Worm (Caenorhabditis elegans) whole organism, early embryonic: Measurements from ENCODE around the gene ssq-3.

Experiments
- B0310.2 ChIP-seq: sonication (generic microtip); optimal IDR thresholded peaks from 2 replicates; lab custom pipeline; 2016; ENCODE audit warnings: mild to moderate bottlenecking, missing genetic modification characterization, missing compliant biosample characterization
- F13C5.2 ChIP-seq: sonication (generic microtip); optimal IDR thresholded peaks from 2 replicates; lab custom pipeline; 2017; ENCODE audit warnings: mild to moderate bottlenecking, missing genetic modification characterization, inconsistent platforms, missing compliant biosample characterization
- aly-1 ChIP-seq: sonication (generic microtip); optimal IDR thresholded peaks from 2 replicates; lab custom pipeline; 2016; ENCODE audit warnings: missing genetic modification characterization, missing compliant biosample characterization
- ama-1 ChIP-seq: fragments of 150-350 bp; optimal IDR thresholded peaks from 2 replicates; lab custom pipeline; 2014
- ceh-13 ChIP-seq: fragments of 200-800 bp; sonication (Bioruptor generic); optimal IDR thresholded peaks from 2 replicates; lab custom pipeline; 2018; ENCODE audit warnings: mild to moderate bottlenecking, missing genetic modification characterization, missing compliant biosample characterization
- ceh-36 ChIP-seq: sonication (generic microtip); optimal IDR thresholded peaks from 2 replicates; lab custom pipeline; 2016; ENCODE audit warnings: missing genetic modification characterization, inconsistent platforms, missing compliant biosample characterization
- ets-7 ChIP-seq: sonication (generic microtip); optimal IDR thresholded peaks from 2 replicates; lab custom pipeline; 2016; ENCODE audit warnings: missing genotype, missing genetic modification characterization, missing compliant biosample characterization
- flt-1 ChIP-seq: fragments of 200-800 bp; sonication (Bioruptor generic); IDR thresholded peaks from 2 replicates; pipeline ENCODE4 v1.3.6; 2022; ENCODE audit warnings: missing genetic modification characterization, missing compliant biosample characterization
- hmbx-1 ChIP-seq: sonication (generic microtip); optimal IDR thresholded peaks from 2 replicates; lab custom pipeline; 2016; ENCODE audit warnings: mild to moderate bottlenecking, missing genetic modification characterization, missing compliant biosample characterization
- hmg-4 ChIP-seq: fragments of 200-800 bp; sonication (Bioruptor generic); optimal IDR thresholded peaks from 2 replicates; lab custom pipeline; 2018; ENCODE audit warnings: mild to moderate bottlenecking, missing genetic modification characterization, missing compliant biosample characterization
- hnd-1 ChIP-seq: sonication (generic microtip); optimal IDR thresholded peaks from 2 replicates; lab custom pipeline; 2016; ENCODE audit warnings: missing genetic modification characterization, missing compliant biosample characterization
- pes-1 ChIP-seq: fragments of 200-800 bp; sonication (Bioruptor generic); IDR thresholded peaks from 2 replicates; pipeline ENCODE4 v1.3.6; 2022; ENCODE audit warnings: missing genetic modification reagents, missing genetic modification characterization, missing compliant biosample characterization
- scrt-1 ChIP-seq: fragments of 200-800 bp; sonication (Bioruptor generic); IDR thresholded peaks from 2 replicates; pipeline ENCODE4 v1.3.6; 2022; ENCODE audit warnings: missing genetic modification characterization, missing compliant biosample characterization
- sea-1 ChIP-seq: fragments of 200-800 bp; sonication (Bioruptor generic); conservative IDR thresholded peaks from 2 replicates; pipeline ENCODE4 v1.3.6; 2022; ENCODE audit warnings: missing genetic modification characterization, missing compliant biosample characterization
- tbx-11 ChIP-seq: fragments of 200-800 bp; sonication (Bioruptor generic); IDR thresholded peaks from 2 replicates; pipeline ENCODE4 v1.3.6; 2022; ENCODE audit warnings: missing genetic modification characterization, missing compliant biosample characterization
- tbx-37 ChIP-seq: fragments of 200-800 bp; sonication (Bioruptor generic); conservative IDR thresholded peaks from 2 replicates; pipeline ENCODE4 v1.3.6; 2022; ENCODE audit warnings: missing genetic modification reagents, missing genetic modification characterization, missing compliant biosample characterization
- tra-4 ChIP-seq: sonication (generic microtip); optimal IDR thresholded peaks from 2 replicates; lab custom pipeline; 2017; ENCODE audit warnings: missing genetic modification characterization, missing compliant biosample characterization

ssq-3 gene

DNA sequence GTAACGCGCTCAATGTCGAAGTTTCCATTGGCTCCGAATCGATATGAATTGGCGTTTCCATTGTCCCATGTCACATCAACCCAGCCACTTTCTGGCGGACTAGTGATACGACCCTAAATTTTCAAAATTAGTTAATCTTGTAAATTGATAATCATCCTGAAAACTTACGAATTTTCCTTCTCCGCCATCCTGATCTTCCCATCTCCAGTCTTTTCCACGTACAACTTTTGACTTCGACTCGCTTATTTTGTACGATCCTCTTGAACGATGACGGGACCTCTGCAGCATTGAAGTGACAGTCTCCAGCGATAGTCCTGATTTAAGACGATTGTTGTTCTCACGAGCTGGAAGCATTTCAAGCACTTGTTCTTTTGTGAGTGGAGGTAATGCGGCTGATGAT lies 27.7 kb downstream of the ssq-3 start:
- no peak for TF ChIP-seq tbx-11 (GFP tag; lab: Robert Waterston, UW)
- no peak for TF ChIP-seq hnd-1 (tag; lab: Kevin White, UChicago)
- no peak for TF ChIP-seq sea-1 (GFP tag; lab: Robert Waterston, UW)
- no peak for TF ChIP-seq ama-1 (lab: Kevin White, UChicago)
- TF ChIP-seq ceh-13 = no peak

DNA sequence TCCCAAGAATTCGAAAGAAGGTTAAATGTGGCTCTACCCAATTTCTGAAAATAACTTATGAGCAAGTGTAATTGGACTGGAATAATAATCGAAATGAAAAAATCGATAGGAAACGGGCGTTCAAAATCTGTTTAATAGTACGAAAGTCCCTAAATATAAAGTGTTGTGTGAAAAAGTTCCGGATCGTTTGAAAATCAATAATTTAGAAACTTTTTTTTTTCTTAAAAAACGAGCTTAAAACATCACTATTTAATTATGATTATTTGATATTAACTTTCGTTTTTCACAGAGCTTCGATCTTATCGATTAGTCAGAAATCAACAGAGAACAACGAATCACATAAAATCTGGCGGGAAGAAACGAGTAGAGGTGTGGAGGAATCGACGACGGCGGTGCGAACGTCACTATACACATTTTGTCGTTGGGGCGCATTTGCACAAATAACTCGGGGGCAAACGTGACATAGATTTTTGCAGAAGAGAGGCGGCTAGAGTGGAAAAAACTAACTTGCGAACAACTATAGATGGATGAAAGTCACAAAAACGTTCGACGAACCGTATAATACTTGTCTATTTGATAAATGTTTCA lies 33.4 kb downstream of the ssq-3 start, which contains the start of gene hecd-1:
Gene hecd-1 (minus strand): TSS at position 51 of the 588 bp plus-strand sequence.
- TF ChIP-seq aly-1 (tag; lab: Kevin White, UChicago) (no peak), hmg-4 (GFP tag; lab: Kevin White, UChicago) (no peak), tbx-11 (GFP tag; lab: Robert Waterston, UW) (no peak), ama-1 (lab: Kevin White, UChicago) (no peak), flt-1 (GFP tag; lab: Robert Waterston, UW) (no peak), hmbx-1 (tag; lab: Kevin White, UChicago) (no peak), sea-1 (GFP tag; lab: Robert Waterston, UW) (no peak), B0310.2 (tag; lab: Kevin White, UChicago) (no peak), ets-7 (tag; lab: Kevin White, UChicago) (no peak), tra-4 (tag; lab: Kevin White, UChicago) (no peak), pes-1 (GFP tag; lab: Robert Waterston, UW) (no peak), ceh-36 (tag; lab: Kevin White, UChicago) (no peak)

DNA sequence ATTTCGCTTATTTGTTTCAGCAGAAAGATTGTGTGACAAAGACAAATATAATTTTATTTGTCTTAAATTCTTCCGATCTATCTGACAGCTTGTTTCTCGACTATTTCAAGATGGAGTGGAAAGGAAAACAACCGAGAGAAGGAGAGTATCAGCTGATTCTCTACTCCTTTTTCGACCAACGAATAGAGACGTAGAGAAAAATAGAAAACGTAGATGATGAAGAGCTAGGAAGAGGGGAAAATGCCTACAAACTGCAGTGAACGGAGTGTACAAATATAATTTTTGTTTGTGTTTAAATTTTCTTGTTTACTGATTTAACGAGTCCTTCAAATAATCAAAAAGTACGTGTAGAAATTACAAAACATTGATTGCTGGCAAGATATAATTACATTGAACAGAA lies 36.3 kb downstream of the ssq-3 start:
- TF ChIP-seq aly-1 (tag; lab: Kevin White, UChicago) = no peak
- no peak for TF ChIP-seq F13C5.2 (tag; lab: Kevin White, UChicago)
- TF ChIP-seq ceh-36 (tag; lab: Kevin White, UChicago) = no peak
- TF ChIP-seq ama-1 (lab: Kevin White, UChicago) = no peak
- TF ChIP-seq tbx-11 (GFP tag; lab: Robert Waterston, UW) = no peak
- no peak for TF ChIP-seq ceh-13
- no peak for TF ChIP-seq hmg-4 (GFP tag; lab: Kevin White, UChicago)
- TF ChIP-seq sea-1 (GFP tag; lab: Robert Waterston, UW) = no peak
- no peak for TF ChIP-seq hnd-1 (tag; lab: Kevin White, UChicago)
- no peak for TF ChIP-seq tra-4 (tag; lab: Kevin White, UChicago)
- TF ChIP-seq pes-1 (GFP tag; lab: Robert Waterston, UW) = no peak

DNA sequence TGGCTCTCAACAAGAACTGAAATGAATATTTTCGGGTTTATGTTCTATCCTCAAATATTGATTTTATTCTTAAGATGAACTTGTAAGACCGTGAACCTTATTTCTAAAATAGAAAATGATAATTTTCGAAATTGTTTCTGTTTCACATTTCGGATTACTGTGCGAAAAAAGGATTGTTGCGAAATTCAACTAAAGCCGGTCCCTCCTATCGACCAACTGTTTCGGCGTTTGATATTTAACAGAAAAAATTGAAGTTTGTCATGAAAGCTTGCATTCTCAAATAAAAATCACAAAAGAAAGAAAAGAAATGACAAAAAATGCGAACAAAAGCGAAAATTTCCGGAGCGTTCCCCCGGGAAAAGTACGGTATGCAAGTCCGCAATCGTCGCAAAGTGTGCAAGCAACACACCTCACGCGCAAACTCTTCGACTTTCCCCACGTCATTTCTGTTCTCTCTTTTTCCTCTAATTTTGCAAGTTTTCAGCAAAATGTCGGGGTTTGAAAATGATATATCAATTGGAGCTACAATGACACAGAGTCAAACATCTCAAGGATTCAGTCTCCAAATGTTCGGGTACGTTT lies 37.7 kb downstream of the ssq-3 start, which contains the start of gene C34D4.4:
Gene C34D4.4 (plus strand): TSS at position 342 of the 582 bp plus-strand sequence.
- TF ChIP-seq tbx-37 (GFP tag; lab: Robert Waterston, UW) = no peak
- TF ChIP-seq hmg-4 (GFP tag; lab: Kevin White, UChicago) = peak; percentile 14
- no peak for TF ChIP-seq scrt-1 (GFP tag; lab: Robert Waterston, UW)
- TF ChIP-seq B0310.2 (tag; lab: Kevin White, UChicago) = no peak

DNA sequence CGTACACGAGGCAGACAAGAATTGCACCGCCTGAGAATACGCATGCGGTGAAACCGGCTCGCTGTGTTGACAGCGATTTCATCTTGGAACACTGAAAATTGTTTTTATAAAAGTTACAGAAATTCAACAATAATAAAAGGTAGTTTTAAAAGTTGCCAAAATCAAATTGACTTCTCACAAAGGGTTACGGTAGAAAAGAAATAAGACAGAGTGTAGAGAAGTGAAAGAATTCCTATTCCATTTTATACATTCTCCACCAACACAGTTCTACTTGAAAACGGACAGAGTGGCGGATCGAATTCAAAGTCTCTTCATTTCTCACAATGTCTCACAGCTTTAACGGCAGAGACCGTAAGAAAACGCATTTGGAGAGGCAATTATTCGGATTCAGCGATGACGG lies 41.0 kb downstream of the ssq-3 start, which contains the start of gene col-113:
Gene col-113 (minus strand): TSS at position 101 of the 400 bp plus-strand sequence.
- TF ChIP-seq scrt-1 (GFP tag; lab: Robert Waterston, UW) = no peak
- no peak for TF ChIP-seq F13C5.2 (tag; lab: Kevin White, UChicago)
- TF ChIP-seq flt-1 (GFP tag; lab: Robert Waterston, UW) = no peak
- no peak for TF ChIP-seq aly-1 (tag; lab: Kevin White, UChicago)
- TF ChIP-seq hnd-1 (tag; lab: Kevin White, UChicago) = no peak
- TF ChIP-seq ama-1 (lab: Kevin White, UChicago) = no peak
- no peak for TF ChIP-seq tbx-11 (GFP tag; lab: Robert Waterston, UW)
- no peak for TF ChIP-seq ets-7 (tag; lab: Kevin White, UChicago)
- no peak for TF ChIP-seq sea-1 (GFP tag; lab: Robert Waterston, UW)

DNA sequence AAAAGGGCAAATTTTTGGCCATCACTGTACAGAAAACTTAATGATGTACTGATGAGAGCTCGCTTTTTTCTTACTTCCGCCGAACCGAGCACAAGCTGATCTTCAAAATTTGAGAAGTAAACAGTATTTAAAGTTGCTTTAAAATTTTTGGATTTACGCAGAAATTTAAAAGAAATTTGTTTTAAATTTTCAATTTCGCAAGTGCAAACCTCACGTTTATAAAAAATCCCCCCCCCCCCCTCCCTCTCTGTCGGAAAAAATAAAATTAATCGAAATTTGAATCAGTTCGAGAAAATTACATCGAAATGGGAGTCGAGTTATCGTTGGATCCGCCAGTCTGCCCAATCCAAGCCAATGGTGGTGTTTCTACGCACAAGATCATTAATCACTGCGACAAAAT lies 42.0 kb downstream of the ssq-3 start, which contains the start of gene C34D4.3:
Gene C34D4.3 (plus strand): TSS at position 301 of the 400 bp plus-strand sequence.
- TF ChIP-seq flt-1 (GFP tag; lab: Robert Waterston, UW) (no peak), pes-1 (GFP tag; lab: Robert Waterston, UW) (no peak), tbx-37 (GFP tag; lab: Robert Waterston, UW) (no peak), ceh-13 (no peak), hmbx-1 (tag; lab: Kevin White, UChicago) (no peak), scrt-1 (GFP tag; lab: Robert Waterston, UW) (no peak), tbx-11 (GFP tag; lab: Robert Waterston, UW) (no peak), aly-1 (tag; lab: Kevin White, UChicago) (no peak), hnd-1 (tag; lab: Kevin White, UChicago) (no peak), tra-4 (tag; lab: Kevin White, UChicago) (no peak), hmg-4 (GFP tag; lab: Kevin White, UChicago) (no peak), F13C5.2 (tag; lab: Kevin White, UChicago) (no peak), ets-7 (tag; lab: Kevin White, UChicago) (no peak), B0310.2 (tag; lab: Kevin White, UChicago) (no peak), ama-1 (lab: Kevin White, UChicago) (no peak), ceh-36 (tag; lab: Kevin White, UChicago) (no peak), sea-1 (GFP tag; lab: Robert Waterston, UW) (no peak)

DNA sequence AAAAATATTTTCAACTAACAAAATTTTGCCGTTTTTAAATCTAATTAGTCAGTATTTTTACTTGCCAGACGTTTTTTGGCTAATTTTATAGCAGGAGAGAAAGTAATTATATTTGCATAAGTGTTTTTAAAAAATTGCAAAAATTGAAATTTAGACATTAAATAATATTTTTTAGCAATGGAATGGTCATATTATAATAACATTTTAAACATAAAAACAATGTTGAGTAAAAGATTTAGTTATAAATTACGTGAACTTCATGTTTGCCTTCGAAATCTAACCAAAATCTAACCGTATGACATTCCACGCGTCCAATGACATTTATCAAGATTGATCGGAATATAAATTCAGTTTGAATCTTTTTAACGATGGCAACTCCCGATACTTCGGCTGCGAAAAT lies 43.0 kb downstream of the ssq-3 start, which contains the start of gene C34D4.2:
Gene C34D4.2 (plus strand): TSS at position 301 of the 400 bp plus-strand sequence.
- TF ChIP-seq hmg-4 (GFP tag; lab: Kevin White, UChicago) (no peak), F13C5.2 (tag; lab: Kevin White, UChicago) (no peak), sea-1 (GFP tag; lab: Robert Waterston, UW) (no peak), ets-7 (tag; lab: Kevin White, UChicago) (no peak), hnd-1 (tag; lab: Kevin White, UChicago) (no peak), ama-1 (lab: Kevin White, UChicago) (no peak), flt-1 (GFP tag; lab: Robert Waterston, UW) (no peak), ceh-13 (no peak), pes-1 (GFP tag; lab: Robert Waterston, UW) (no peak), scrt-1 (GFP tag; lab: Robert Waterston, UW) (no peak), hmbx-1 (tag; lab: Kevin White, UChicago) (no peak), aly-1 (tag; lab: Kevin White, UChicago) (no peak), tra-4 (tag; lab: Kevin White, UChicago) (no peak)
